Fruit fly (Drosophila melanogaster) whole organism, pupa: Measurements from ENCODE around the gene CG6015.

Experiments
- CG13204 ChIP-seq: fragments of 200-800 bp; sonication (Bioruptor generic); optimal IDR thresholded peaks from 2 replicates; lab custom pipeline; 2018; ENCODE audit warnings: missing biosample characterization, mild to moderate bottlenecking, missing genetic modification characterization, moderate library complexity
- CG14655 ChIP-seq: fragments of 200-800 bp; sonication (Bioruptor generic); optimal IDR thresholded peaks from 3 replicates; lab custom pipeline; 2017; ENCODE audit warnings: mild to moderate bottlenecking, missing biosample characterization, missing genetic modification reagents, missing genetic modification characterization
- CG8159 ChIP-seq: fragments of 200-800 bp; sonication (Bioruptor generic); optimal IDR thresholded peaks from 3 replicates; lab custom pipeline; 2018; ENCODE audit warnings: missing biosample characterization, mild to moderate bottlenecking, missing genetic modification characterization, moderate library complexity

dm6 chr3R:22071628-22072027 lies 37.5 kb upstream of the CG6015 start:
- no peak for TF ChIP-seq CG13204
- no peak for TF ChIP-seq CG8159
- TF ChIP-seq CG14655 (GFP tag; lab: Kevin White, UChicago): no peak
